Fruit fly (Drosophila melanogaster) whole organism, embryonic: Measurements from ENCODE around the gene IFT54.
A peak's percentile ranks its signal among the peaks of the same experiment; 100 is the strongest.

Experiments used
- Antp ChIP-seq: fragments of 200-800 bp; sonication (Bioruptor generic); optimal IDR thresholded peaks from 3 replicates; lab custom pipeline; 2016; ENCODE audit warnings: missing biosample characterization, missing genetic modification characterization
- Bdp1 ChIP-seq: fragments of 200-800 bp; sonication (Bioruptor generic); optimal IDR thresholded peaks from 3 replicates; lab custom pipeline; 2016; ENCODE audit warnings: missing biosample characterization, missing genetic modification characterization
- Bteb2 ChIP-seq: fragments of 200-800 bp; sonication (Bioruptor generic); optimal IDR thresholded peaks from 2 replicates; lab custom pipeline; 2016; ENCODE audit warnings: missing biosample characterization, missing genetic modification characterization
- CG13287 ChIP-seq: fragments of 200-800 bp; sonication (Bioruptor generic); IDR thresholded peaks from 2 replicates; pipeline ENCODE4 v1.3.6; 2022; ENCODE audit warnings: missing biosample characterization, missing genetic modification characterization; ENCODE audit not compliant: partially characterized antibody
- CG15011 ChIP-seq: fragments of 200-800 bp; sonication (Bioruptor generic); optimal IDR thresholded peaks from 3 replicates; lab custom pipeline; 2018; ENCODE audit warnings: missing biosample characterization, mild to moderate bottlenecking, missing genetic modification characterization
- CG15601 ChIP-seq: fragments of 200-800 bp; sonication (Bioruptor generic); optimal IDR thresholded peaks from 3 replicates; lab custom pipeline; 2019; ENCODE audit warnings: missing biosample characterization, mild to moderate bottlenecking, missing genetic modification characterization, moderate library complexity
- CG1602 ChIP-seq: fragments of 200-800 bp; sonication (Bioruptor generic); optimal IDR thresholded peaks from 3 replicates; lab custom pipeline; 2016; ENCODE audit warnings: missing biosample characterization, missing genetic modification characterization
- CG18262 ChIP-seq: fragments of 200-800 bp; optimal IDR thresholded peaks from 3 replicates; lab custom pipeline; 2019; ENCODE audit warnings: missing biosample characterization, mild to moderate bottlenecking, missing genetic modification characterization, moderate library complexity
- CG33213 ChIP-seq: fragments of 200-800 bp; sonication (Bioruptor generic); optimal IDR thresholded peaks from 3 replicates; lab custom pipeline; 2016; ENCODE audit warnings: missing biosample characterization, missing genetic modification characterization
- CG33557 ChIP-seq: fragments of 200-800 bp; sonication (Bioruptor generic); optimal IDR thresholded peaks from 2 replicates; lab custom pipeline; 2019; ENCODE audit warnings: missing biosample characterization, mild to moderate bottlenecking, missing genetic modification characterization, moderate library complexity
- CG34422 ChIP-seq: fragments of 200-800 bp; sonication (Bioruptor generic); IDR thresholded peaks from 3 replicates; pipeline ENCODE4 v1.3.6; 2022; ENCODE audit warnings: missing biosample characterization, missing genetic modification characterization
- CG3838 ChIP-seq: fragments of 200-800 bp; sonication (Bioruptor generic); optimal IDR thresholded peaks from 3 replicates; lab custom pipeline; 2016; ENCODE audit warnings: missing biosample characterization, missing genetic modification characterization
- CG42726 ChIP-seq: fragments of 200-800 bp; sonication (Bioruptor generic); IDR thresholded peaks from 2 replicates; pipeline ENCODE4 v1.3.6; 2022; ENCODE audit warnings: missing biosample characterization, missing genetic modification characterization; ENCODE audit not compliant: partially characterized antibody
- CG4730 ChIP-seq: fragments of 200-800 bp; sonication (Bioruptor generic); IDR thresholded peaks from 2 replicates; pipeline ENCODE4 v1.3.6; 2022; ENCODE audit warnings: missing biosample characterization, missing genetic modification characterization
- CG6689 ChIP-seq: fragments of 200-800 bp; sonication (Bioruptor generic); IDR thresholded peaks from 2 replicates; pipeline ENCODE4 v1.3.6; 2022; ENCODE audit warnings: missing biosample characterization, missing genetic modification characterization
- CG6813 ChIP-seq: fragments of 200-800 bp; sonication (Bioruptor generic); optimal IDR thresholded peaks from 2 replicates; lab custom pipeline; 2017; ENCODE audit warnings: missing biosample characterization, missing genetic modification characterization, mild to moderate bottlenecking, moderate library complexity, missing genetic modification reagents
- CG7271 ChIP-seq: fragments of 200-800 bp; sonication (Bioruptor generic); optimal IDR thresholded peaks from 2 replicates; lab custom pipeline; 2018; ENCODE audit warnings: missing biosample characterization, mild to moderate bottlenecking, missing genetic modification characterization, moderate library complexity
- CG7556 ChIP-seq: fragments of 200-800 bp; sonication (Bioruptor generic); optimal IDR thresholded peaks from 2 replicates; lab custom pipeline; 2017; ENCODE audit warnings: missing biosample characterization, mild to moderate bottlenecking, missing genetic modification characterization
- CG7745 ChIP-seq: fragments of 200-800 bp; sonication (Bioruptor generic); optimal IDR thresholded peaks from 2 replicates; lab custom pipeline; 2018; ENCODE audit warnings: missing biosample characterization, mild to moderate bottlenecking, missing genetic modification characterization, moderate library complexity
- CG7928 ChIP-seq: fragments of 200-800 bp; sonication (Bioruptor generic); optimal IDR thresholded peaks from 2 replicates; lab custom pipeline; 2017; ENCODE audit warnings: missing biosample characterization, mild to moderate bottlenecking, missing genetic modification characterization
- CG8089 ChIP-seq: fragments of 200-800 bp; sonication (Bioruptor generic); optimal IDR thresholded peaks from 3 replicates; lab custom pipeline; 2016; ENCODE audit warnings: missing biosample characterization, missing genetic modification characterization
- CG8765 ChIP-seq: fragments of 200-800 bp; sonication (Bioruptor generic); IDR thresholded peaks from 2 replicates; pipeline ENCODE4 v1.3.6; 2022; ENCODE audit warnings: missing biosample characterization, missing genetic modification characterization
- Chrac-16 ChIP-seq: fragments of 200-800 bp; sonication (Bioruptor generic); optimal IDR thresholded peaks from 3 replicates; lab custom pipeline; 2016; ENCODE audit warnings: missing biosample characterization, missing genetic modification characterization
- D19B ChIP-seq: fragments of 200-800 bp; sonication (Bioruptor generic); optimal IDR thresholded peaks from 2 replicates; lab custom pipeline; 2017; ENCODE audit warnings: missing biosample characterization, mild to moderate bottlenecking, missing genetic modification characterization
- Dfd ChIP-seq, 2 experiments: fragments of >200 bp; optimal IDR thresholded peaks; 2 replicates each; lab custom pipeline; 2017; ENCODE audit warnings: missing biosample characterization in 2 of 2, missing genetic modification characterization in 2 of 2
- H2.0 ChIP-seq: fragments of 200-800 bp; sonication (Bioruptor generic); IDR thresholded peaks from 2 replicates; pipeline ENCODE4 v1.3.6; 2022; ENCODE audit warnings: missing biosample characterization, missing genetic modification characterization
- HLH54F ChIP-seq: fragments of 200-800 bp; sonication (Bioruptor generic); optimal IDR thresholded peaks from 3 replicates; lab custom pipeline; 2016; ENCODE audit warnings: missing biosample characterization, missing genetic modification characterization
- Kr ChIP-seq: fragments of 200-800 bp; sonication (Bioruptor generic); optimal IDR thresholded peaks from 2 replicates; lab custom pipeline; 2017; ENCODE audit warnings: missing biosample characterization, mild to moderate bottlenecking, missing genetic modification characterization
- Mrtf ChIP-seq: fragments of 200-800 bp; sonication (Bioruptor generic); IDR thresholded peaks from 3 replicates; pipeline ENCODE4 v1.3.6; 2022; ENCODE audit warnings: missing biosample characterization, missing genetic modification characterization
- Poxn ChIP-seq: fragments of 200-800 bp; sonication (Bioruptor generic); IDR thresholded peaks from 2 replicates; pipeline ENCODE4 v1.3.6; 2022; ENCODE audit warnings: missing biosample characterization, missing genetic modification characterization
- Side ChIP-seq: fragments of 200-800 bp; sonication (Bioruptor generic); optimal IDR thresholded peaks from 2 replicates; lab custom pipeline; 2016; ENCODE audit warnings: missing biosample characterization, missing genetic modification characterization
- Tbp ChIP-seq: fragments of >200 bp; optimal IDR thresholded peaks from 2 replicates; lab custom pipeline; 2018; ENCODE audit warnings: missing biosample characterization, missing genetic modification characterization
- aop ChIP-seq: fragments of 200-800 bp; sonication (Bioruptor generic); IDR thresholded peaks from 2 replicates; pipeline ENCODE4 v1.3.6; 2022; ENCODE audit warnings: missing biosample characterization, missing genetic modification characterization
- ash1 ChIP-seq: fragments of 200-800 bp; sonication (Bioruptor generic); optimal IDR thresholded peaks from 2 replicates; lab custom pipeline; 2018; ENCODE audit warnings: missing biosample characterization, mild to moderate bottlenecking, missing genetic modification characterization
- cg ChIP-seq: fragments of 200-800 bp; sonication (Bioruptor generic); optimal IDR thresholded peaks from 3 replicates; lab custom pipeline; 2019; ENCODE audit warnings: missing biosample characterization, mild to moderate bottlenecking, missing genetic modification characterization, moderate library complexity
- chm ChIP-seq: fragments of 200-800 bp; sonication (Bioruptor generic); IDR thresholded peaks from 2 replicates; pipeline ENCODE4 v1.3.6; 2022; ENCODE audit warnings: missing biosample characterization, missing genetic modification characterization
- croc ChIP-seq: fragments of 200-800 bp; sonication (Bioruptor generic); conservative IDR thresholded peaks from 3 replicates; pipeline ENCODE4 v1.3.6; 2022; ENCODE audit warnings: missing biosample characterization, missing genetic modification characterization
- en ChIP-seq: fragments of 200-800 bp; sonication (Bioruptor generic); optimal IDR thresholded peaks from 2 replicates; lab custom pipeline; 2016; ENCODE audit warnings: missing biosample characterization, missing genetic modification characterization
- esg ChIP-seq: fragments of 200-800 bp; sonication (Bioruptor generic); conservative IDR thresholded peaks from 2 replicates; pipeline ENCODE4 v1.3.6; 2022; ENCODE audit warnings: missing biosample characterization, missing genetic modification characterization
- grau ChIP-seq: fragments of 200-800 bp; optimal IDR thresholded peaks from 3 replicates; lab custom pipeline; 2019; ENCODE audit warnings: missing biosample characterization, mild to moderate bottlenecking, missing genetic modification characterization, moderate library complexity
- grn ChIP-seq: fragments of 200-800 bp; sonication (Bioruptor generic); optimal IDR thresholded peaks from 3 replicates; lab custom pipeline; 2017; ENCODE audit warnings: missing biosample characterization, missing genetic modification characterization
- hb ChIP-seq: fragments of 200-800 bp; sonication (Bioruptor generic); IDR thresholded peaks from 3 replicates; pipeline ENCODE4 v1.3.6; 2022; ENCODE audit warnings: missing biosample characterization, missing genetic modification characterization; ENCODE audit not compliant: partially characterized antibody
- lov ChIP-seq, 2 experiments: fragments of 200-800 bp in 1 of 2; fragments of >200 bp in 1 of 2; sonication (Bioruptor generic) in 1 of 2; IDR thresholded peaks in 1 of 2; optimal IDR thresholded peaks in 1 of 2; 2 replicates in 1 of 2; 3 replicates in 1 of 2; pipeline versions ENCODE4 v1.3.6 to Lab custom; 2017 to 2022; ENCODE audit warnings: missing biosample characterization in 1 of 2, missing genetic modification characterization in 1 of 2
- luna ChIP-seq: fragments of 200-800 bp; sonication (Bioruptor generic); optimal IDR thresholded peaks from 2 replicates; lab custom pipeline; 2016; ENCODE audit warnings: missing biosample characterization, missing genetic modification characterization
- mirr ChIP-seq: fragments of 200-800 bp; sonication (Bioruptor generic); optimal IDR thresholded peaks from 3 replicates; lab custom pipeline; 2018; ENCODE audit warnings: missing biosample characterization, mild to moderate bottlenecking, missing genetic modification characterization
- odd ChIP-seq: fragments of 200-800 bp; sonication (Bioruptor generic); optimal IDR thresholded peaks from 2 replicates; lab custom pipeline; 2017; ENCODE audit warnings: missing biosample characterization, mild to moderate bottlenecking, missing genetic modification characterization
- pb ChIP-seq: fragments of 200-800 bp; sonication (Bioruptor generic); optimal IDR thresholded peaks from 3 replicates; lab custom pipeline; 2016; ENCODE audit warnings: missing biosample characterization, missing genetic modification characterization
- ro ChIP-seq: fragments of 200-800 bp; sonication (Bioruptor generic); IDR thresholded peaks from 2 replicates; pipeline ENCODE4 v1.3.6; 2022; ENCODE audit warnings: missing biosample characterization, missing genetic modification characterization
- tna ChIP-seq: fragments of 200-800 bp; sonication (Bioruptor generic); IDR thresholded peaks from 2 replicates; pipeline ENCODE4 v1.3.6; 2022; ENCODE audit warnings: missing biosample characterization, missing genetic modification characterization; ENCODE audit not compliant: partially characterized antibody
- usp ChIP-seq: fragments of >200 bp; optimal IDR thresholded peaks from 2 replicates; lab custom pipeline; 2017; ENCODE audit warnings: missing biosample characterization, missing genetic modification characterization

Gene IFT54

dm6 chr3R:14283754-14284421 lies 18.3 kb upstream of the IFT54 start (continued):
- TF ChIP-seq tna, result no peak
- TF ChIP-seq cg (GFP tag; lab: Kevin White, UChicago), result peak; percentile 89
- TF ChIP-seq H2.0 (GFP tag; lab: Robert Waterston, UW), result no peak
- TF ChIP-seq usp (GFP tag; lab: Kevin White, UChicago), result no peak
- TF ChIP-seq hb (GFP tag; lab: Robert Waterston, UW), result no peak
- TF ChIP-seq Bdp1 (GFP tag; lab: Kevin White, UChicago), result peak; percentile 89
- TF ChIP-seq mirr (GFP tag; lab: Kevin White, UChicago), result peak; percentile 87
- no peak for TF ChIP-seq aop (GFP tag; lab: Robert Waterston, UW)
- TF ChIP-seq Chrac-16 (GFP tag; lab: Kevin White, UChicago), result peak; percentile 99
- TF ChIP-seq CG8089 (GFP tag; lab: Kevin White, UChicago), result peak; percentile 89
- TF ChIP-seq CG15601 (tag; lab: Kevin White, UChicago), result peak; percentile 98
- TF ChIP-seq CG18262 (tag; lab: Kevin White, UChicago), result peak; percentile 99
- TF ChIP-seq CG7271 (tag; lab: Kevin White, UChicago), result peak; percentile 87
- TF ChIP-seq CG4730 (GFP tag; lab: Robert Waterston, UW), result no peak
- TF ChIP-seq luna (GFP tag; lab: Kevin White, UChicago), result peak; percentile 90
- no peak for TF ChIP-seq esg (GFP tag; lab: Robert Waterston, UW)
- peak; percentile 99 for TF ChIP-seq CG1602 (GFP tag; lab: Kevin White, UChicago)
- TF ChIP-seq en (GFP tag; lab: Kevin White, UChicago), result peak; percentile 87
- TF ChIP-seq chm (GFP tag; lab: Robert Waterston, UW), result no peak
- peak; percentile 95 for TF ChIP-seq D19B
- peak; percentile 71 for TF ChIP-seq ash1 (GFP tag; lab: Kevin White, UChicago)
- TF ChIP-seq Dfd (GFP tag; optimal IDR thresholded peaks at IDR 0.05; lab: Kevin White, UChicago), result peak in 1 of 2 experiments; percentile 89
- peak; percentile 98 for TF ChIP-seq grau (tag; lab: Kevin White, UChicago)
- TF ChIP-seq ro, result no peak
- TF ChIP-seq CG7745 (tag; lab: Kevin White, UChicago), result peak; percentile 83
- TF ChIP-seq CG6689 (GFP tag; lab: Robert Waterston, UW), result no peak
- peak; percentile 97 for TF ChIP-seq Bteb2 (GFP tag; lab: Kevin White, UChicago)
- TF ChIP-seq odd (GFP tag; lab: Kevin White, UChicago), result peak; percentile 97
- TF ChIP-seq CG42726, result no peak
- TF ChIP-seq CG34422 (GFP tag; lab: Robert Waterston, UW), result no peak
- peak; percentile 98 for TF ChIP-seq CG15011 (GFP tag; lab: Kevin White, UChicago)
- peak; percentile 67 for TF ChIP-seq pb
- peak; percentile 90 for TF ChIP-seq CG33213 (GFP tag; lab: Kevin White, UChicago)
- peak; percentile 76 for TF ChIP-seq Antp (GFP tag; lab: Kevin White, UChicago)
- peak; percentile 87 for TF ChIP-seq grn (GFP tag; lab: Kevin White, UChicago)
- TF ChIP-seq Mrtf (GFP tag; lab: Robert Waterston, UW), result no peak
- TF ChIP-seq CG3838 (GFP tag; lab: Kevin White, UChicago), result peak; percentile 96
- TF ChIP-seq CG7556 (GFP tag; lab: Kevin White, UChicago), result peak; percentile 99
- TF ChIP-seq croc (GFP tag; lab: Robert Waterston, UW), result peak; percentile 94
- TF ChIP-seq Tbp (GFP tag; lab: Kevin White, UChicago), result no peak
- peak; percentile 93 for TF ChIP-seq CG33557 (GFP tag; lab: Kevin White, UChicago)
- TF ChIP-seq Poxn, result no peak
- no peak for TF ChIP-seq CG13287 (GFP tag; lab: Robert Waterston, UW)
- TF ChIP-seq Kr (GFP tag; lab: Kevin White, UChicago), result no peak
- TF ChIP-seq lov (optimal IDR thresholded peaks at IDR 0.05; lab: Kevin White, UChicago), result no peak
- no peak for TF ChIP-seq lov (GFP tag; IDR thresholded peaks at IDR 0.05; lab: Robert Waterston, UW)
- peak; percentile 83 for TF ChIP-seq CG7928 (GFP tag; lab: Kevin White, UChicago)
- no peak for TF ChIP-seq CG8765 (GFP tag; lab: Robert Waterston, UW)
- peak; percentile 95 for TF ChIP-seq HLH54F (GFP tag; lab: Kevin White, UChicago)
- peak; percentile 93 for TF ChIP-seq Side (GFP tag; lab: Kevin White, UChicago)
- peak; percentile 98 for TF ChIP-seq CG6813 (GFP tag; lab: Kevin White, UChicago)
